Fruit fly (Drosophila melanogaster): ENCODE data around the gene Or85f.
A peak's percentile ranks its signal among the peaks of the same experiment; 100 is the strongest.

dm6 chr3R:9399951-9400392, 2.0 kb downstream of the Or85f start, which contains the start of gene CG34117:
- peak; percentile 66 for TF ChIP-seq Snoo (tag; optimal IDR thresholded peaks at IDR 0.05)
- peak; percentile 69 for TF ChIP-seq Pif1A (GFP tag; optimal IDR thresholded peaks at IDR 0.05)
- TF ChIP-seq CG10348 (GFP tag; IDR thresholded peaks at IDR 0.05), result no peak
- TF ChIP-seq rn (GFP tag; IDR thresholded peaks at IDR 0.05), result no peak
- TF ChIP-seq CG34367 (tag; optimal IDR thresholded peaks at IDR 0.05), result peak; percentile 54
- no peak for TF ChIP-seq CG13204 (GFP tag; optimal IDR thresholded peaks at IDR 0.05)
- peak; percentile 24 for TF ChIP-seq Pif1B (GFP tag; optimal IDR thresholded peaks at IDR 0.05)
- TF ChIP-seq CG14655 (GFP tag; optimal IDR thresholded peaks at IDR 0.05), result peak; percentile 56
- peak; percentile 55 for TF ChIP-seq CG12605 (GFP tag; IDR thresholded peaks at IDR 0.05)
- TF ChIP-seq fd96Ca (GFP tag; IDR thresholded peaks at IDR 0.05), result no peak

Measured in whole organism, pupa.